Worm (Caenorhabditis elegans) whole organism, early embryonic: ENCODE results near the gene phy-4.

Source experiments
- ama-1 ChIP-seq: fragments of 150-350 bp; optimal IDR thresholded peaks from 2 replicates; lab custom pipeline; 2014
- pes-1 ChIP-seq: fragments of 200-800 bp; sonication (Bioruptor generic); IDR thresholded peaks from 2 replicates; pipeline ENCODE4 v1.3.6; 2022; ENCODE audit warnings: missing genetic modification reagents, missing genetic modification characterization, missing compliant biosample characterization

DNA sequence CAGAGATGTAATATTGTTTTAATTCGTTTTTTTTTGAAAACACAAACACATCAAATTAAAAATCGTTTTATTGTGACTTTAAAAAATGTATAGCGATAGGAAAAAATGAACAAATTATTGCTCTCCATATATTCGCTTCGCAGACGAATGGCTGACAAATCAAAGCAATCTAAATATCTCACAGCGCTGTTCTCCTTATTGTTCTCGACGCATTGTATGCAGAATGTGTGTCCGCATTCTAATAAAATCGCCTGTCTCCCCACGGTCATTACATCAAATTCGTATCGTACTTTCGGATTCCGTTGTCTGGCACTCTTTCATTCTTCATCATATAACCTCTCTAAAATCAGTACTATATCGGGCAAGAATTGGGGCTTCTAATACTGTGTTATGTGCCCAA, 35.6 kb downstream of the phy-4 start, which contains the start of gene Y43F8B.9:
- TF ChIP-seq pes-1, result no peak
- TF ChIP-seq ama-1, result no peak
